Worm (Caenorhabditis elegans): ENCODE results near the gene ZC404.2.

The ZC404.2 gene

ce11 chrV:6796264-6796663 is 8.5 kb downstream of the ZC404.2 start:
- no peak for TF ChIP-seq lin-14 (GFP tag; optimal IDR thresholded peaks at IDR 0.05)
- TF ChIP-seq snu-23 (GFP tag; optimal IDR thresholded peaks at IDR 0.05) = peak; percentile 1
- TF ChIP-seq xbp-1 (tag; optimal IDR thresholded peaks at IDR 0.05) = peak; percentile 13
- TF ChIP-seq rnt-1 (tag; optimal IDR thresholded peaks at IDR 0.05) = peak; percentile 2
- TF ChIP-seq nhr-20 (tag; optimal IDR thresholded peaks at IDR 0.05) = peak; percentile 32
- TF ChIP-seq nhr-47 (tag; optimal IDR thresholded peaks at IDR 0.05) = no peak
- TF ChIP-seq ztf-11 (tag; optimal IDR thresholded peaks at IDR 0.05) = no peak
- TF ChIP-seq nhr-85 (tag) = peak; percentile 84
- TF ChIP-seq blmp-1 (tag; optimal IDR thresholded peaks at IDR 0.05) = peak; percentile 10

- no peak for TF ChIP-seq aha-1 (tag; optimal IDR thresholded peaks at IDR 0.05)
- TF ChIP-seq ztf-11 (tag; optimal IDR thresholded peaks at IDR 0.05) = no peak
- TF ChIP-seq aly-2 (tag; optimal IDR thresholded peaks at IDR 0.05) = no peak
- TF ChIP-seq isw-1 (GFP tag; IDR thresholded peaks at IDR 0.05) = no peak
- TF ChIP-seq grh-1 (GFP tag; IDR thresholded peaks at IDR 0.05) = no peak
- no peak for TF ChIP-seq fos-1 (tag; optimal IDR thresholded peaks at IDR 0.05)
- peak; percentile 55 for TF ChIP-seq snu-23 (GFP tag; optimal IDR thresholded peaks at IDR 0.05)
- peak; percentile 10 for TF ChIP-seq snpc-4 (tag; optimal IDR thresholded peaks at IDR 0.05)
- no peak for TF ChIP-seq unc-130 (tag; optimal IDR thresholded peaks at IDR 0.05)
- no peak for TF ChIP-seq elt-2 (tag; optimal IDR thresholded peaks at IDR 0.05)
- TF ChIP-seq tbx-2 (tag; optimal IDR thresholded peaks at IDR 0.05) = no peak
- TF ChIP-seq ceh-63 (GFP tag; optimal IDR thresholded peaks at IDR 0.05) = no peak
- TF ChIP-seq C04F5.9 (tag; optimal IDR thresholded peaks at IDR 0.05) = no peak
- TF ChIP-seq egl-13 (tag; optimal IDR thresholded peaks at IDR 0.05) = no peak
- TF ChIP-seq ama-1 (optimal IDR thresholded peaks at IDR 0.05) = no peak
- TF ChIP-seq xbp-1 (tag; optimal IDR thresholded peaks at IDR 0.05) = peak; percentile 6
- TF ChIP-seq F16B12.6 (tag; optimal IDR thresholded peaks at IDR 0.05) = no peak
- TF ChIP-seq nhr-20 (tag; optimal IDR thresholded peaks at IDR 0.05) = peak; percentile 22
- TF ChIP-seq lir-3 (tag; optimal IDR thresholded peaks at IDR 0.05; ENCODE audit: poor library complexity) = no peak
- TF ChIP-seq ceh-8 (GFP tag; optimal IDR thresholded peaks at IDR 0.05) = no peak
- TF ChIP-seq unc-30 (tag; optimal IDR thresholded peaks at IDR 0.05) = no peak
- no peak for TF ChIP-seq unc-62 (GFP tag; optimal IDR thresholded peaks at IDR 0.05)
- TF ChIP-seq nhr-90 (tag; optimal IDR thresholded peaks at IDR 0.05; ENCODE audit: poor library complexity) = no peak
- TF ChIP-seq pax-3 (tag; optimal IDR thresholded peaks at IDR 0.05) = no peak
- TF ChIP-seq sox-4 (tag; optimal IDR thresholded peaks at IDR 0.05) = no peak
- TF ChIP-seq C34B4.2 (tag; optimal IDR thresholded peaks at IDR 0.05) = no peak
- no peak for TF ChIP-seq nhr-237 (tag; optimal IDR thresholded peaks at IDR 0.05)
- TF ChIP-seq blmp-1 (tag; optimal IDR thresholded peaks at IDR 0.05) = peak; percentile 57
- TF ChIP-seq lsy-2 (tag; optimal IDR thresholded peaks at IDR 0.05) = peak; percentile 3 to 13
- no peak for TF ChIP-seq ets-5 (GFP tag; IDR thresholded peaks at IDR 0.05)
- TF ChIP-seq hlh-17 (GFP tag; optimal IDR thresholded peaks at IDR 0.05; ENCODE audit: borderline replicate concordance) = no peak
- no peak for TF ChIP-seq zag-1 (tag; optimal IDR thresholded peaks at IDR 0.05)
- peak; percentile 12 for TF ChIP-seq unc-86 (tag; optimal IDR thresholded peaks at IDR 0.05)
- no peak for TF ChIP-seq mef-2 (tag; optimal IDR thresholded peaks at IDR 0.05)
- peak in 1 of 2 experiments; percentile 12 for TF ChIP-seq lin-35 (GFP tag; optimal IDR thresholded peaks at IDR 0.05)
- peak; percentile 26 to 31 for TF ChIP-seq efl-1 (optimal IDR thresholded peaks at IDR 0.05)
- peak; percentile 7 to 93 for TF ChIP-seq efl-1 (GFP tag; optimal IDR thresholded peaks at IDR 0.05 in 1 of 2)
- TF ChIP-seq sptf-1 (tag; optimal IDR thresholded peaks at IDR 0.05) = no peak
- TF ChIP-seq hpl-2 (GFP tag; optimal IDR thresholded peaks at IDR 0.05) = no peak
- peak; percentile 8 for TF ChIP-seq dsc-1 (tag; optimal IDR thresholded peaks at IDR 0.05)
- no peak for TF ChIP-seq nhr-19 (GFP tag; conservative IDR thresholded peaks at IDR 0.05)
- TF ChIP-seq hlh-4 (tag; optimal IDR thresholded peaks at IDR 0.05) = no peak
- TF ChIP-seq alr-1 (tag; optimal IDR thresholded peaks at IDR 0.05; ENCODE audit: borderline replicate concordance) = no peak
- no peak for TF ChIP-seq ceh-88 (GFP tag; IDR thresholded peaks at IDR 0.05)
- TF ChIP-seq lin-14 (GFP tag; optimal IDR thresholded peaks at IDR 0.05) = peak; percentile 91
- TF ChIP-seq mep-1 (tag; optimal IDR thresholded peaks at IDR 0.05) = peak; percentile 68
- TF ChIP-seq nhr-47 (tag; optimal IDR thresholded peaks at IDR 0.05) = peak; percentile 6
- TF ChIP-seq nhr-85 (tag) = peak; percentile 16
- no peak for TF ChIP-seq lin-13 (GFP tag; optimal IDR thresholded peaks at IDR 0.05)
- no peak for TF ChIP-seq zip-4 (GFP tag; optimal IDR thresholded peaks at IDR 0.05)
Measured at ce11 chrV:6796894-6797293, 9.1 kb downstream of the ZC404.2 start.
